Worm (Caenorhabditis elegans): ENCODE data around the gene apy-1.

- TF ChIP-seq lin-39 (tag; optimal IDR thresholded peaks at IDR 0.05) (no peak), unc-62 (GFP tag; optimal IDR thresholded peaks at IDR 0.05) (no peak), egl-27 (tag; optimal IDR thresholded peaks at IDR 0.05) (no peak), unc-39 (tag; optimal IDR thresholded peaks at IDR 0.05) (no peak), hmg-11 (tag; optimal IDR thresholded peaks at IDR 0.05) (no peak), nhr-11 (tag; optimal IDR thresholded peaks at IDR 0.05) (no peak), snpc-4 (tag; optimal IDR thresholded peaks at IDR 0.05) (no peak), ztf-4 (tag; optimal IDR thresholded peaks at IDR 0.05) (no peak)
Observed at ce11 chrX:7553331-7553730, 16.2 kb downstream of the apy-1 start.

Measured in whole organism, L3 larva.